Worm (Caenorhabditis elegans) whole organism, early embryonic: ENCODE results near the gene inx-11.

Experiments
- B0310.2 ChIP-seq: sonication (generic microtip); optimal IDR thresholded peaks from 2 replicates; lab custom pipeline; 2016; ENCODE audit warnings: mild to moderate bottlenecking, missing genetic modification characterization, missing compliant biosample characterization
- F13C5.2 ChIP-seq: sonication (generic microtip); optimal IDR thresholded peaks from 2 replicates; lab custom pipeline; 2017; ENCODE audit warnings: mild to moderate bottlenecking, missing genetic modification characterization, inconsistent platforms, missing compliant biosample characterization
- aly-1 ChIP-seq: sonication (generic microtip); optimal IDR thresholded peaks from 2 replicates; lab custom pipeline; 2016; ENCODE audit warnings: missing genetic modification characterization, missing compliant biosample characterization
- ama-1 ChIP-seq: fragments of 150-350 bp; optimal IDR thresholded peaks from 2 replicates; lab custom pipeline; 2014
- ceh-13 ChIP-seq: fragments of 200-800 bp; sonication (Bioruptor generic); optimal IDR thresholded peaks from 2 replicates; lab custom pipeline; 2018; ENCODE audit warnings: mild to moderate bottlenecking, missing genetic modification characterization, missing compliant biosample characterization
- ceh-36 ChIP-seq: sonication (generic microtip); optimal IDR thresholded peaks from 2 replicates; lab custom pipeline; 2016; ENCODE audit warnings: missing genetic modification characterization, inconsistent platforms, missing compliant biosample characterization
- ets-7 ChIP-seq: sonication (generic microtip); optimal IDR thresholded peaks from 2 replicates; lab custom pipeline; 2016; ENCODE audit warnings: missing genotype, missing genetic modification characterization, missing compliant biosample characterization
- flt-1 ChIP-seq: fragments of 200-800 bp; sonication (Bioruptor generic); IDR thresholded peaks from 2 replicates; pipeline ENCODE4 v1.3.6; 2022; ENCODE audit warnings: missing genetic modification characterization, missing compliant biosample characterization
- hmbx-1 ChIP-seq: sonication (generic microtip); optimal IDR thresholded peaks from 2 replicates; lab custom pipeline; 2016; ENCODE audit warnings: mild to moderate bottlenecking, missing genetic modification characterization, missing compliant biosample characterization
- hmg-4 ChIP-seq: fragments of 200-800 bp; sonication (Bioruptor generic); optimal IDR thresholded peaks from 2 replicates; lab custom pipeline; 2018; ENCODE audit warnings: mild to moderate bottlenecking, missing genetic modification characterization, missing compliant biosample characterization
- hnd-1 ChIP-seq: sonication (generic microtip); optimal IDR thresholded peaks from 2 replicates; lab custom pipeline; 2016; ENCODE audit warnings: missing genetic modification characterization, missing compliant biosample characterization
- pes-1 ChIP-seq: fragments of 200-800 bp; sonication (Bioruptor generic); IDR thresholded peaks from 2 replicates; pipeline ENCODE4 v1.3.6; 2022; ENCODE audit warnings: missing genetic modification reagents, missing genetic modification characterization, missing compliant biosample characterization
- scrt-1 ChIP-seq: fragments of 200-800 bp; sonication (Bioruptor generic); IDR thresholded peaks from 2 replicates; pipeline ENCODE4 v1.3.6; 2022; ENCODE audit warnings: missing genetic modification characterization, missing compliant biosample characterization
- sea-1 ChIP-seq: fragments of 200-800 bp; sonication (Bioruptor generic); conservative IDR thresholded peaks from 2 replicates; pipeline ENCODE4 v1.3.6; 2022; ENCODE audit warnings: missing genetic modification characterization, missing compliant biosample characterization
- tbx-11 ChIP-seq: fragments of 200-800 bp; sonication (Bioruptor generic); IDR thresholded peaks from 2 replicates; pipeline ENCODE4 v1.3.6; 2022; ENCODE audit warnings: missing genetic modification characterization, missing compliant biosample characterization
- tbx-37 ChIP-seq: fragments of 200-800 bp; sonication (Bioruptor generic); conservative IDR thresholded peaks from 2 replicates; pipeline ENCODE4 v1.3.6; 2022; ENCODE audit warnings: missing genetic modification reagents, missing genetic modification characterization, missing compliant biosample characterization
- tra-4 ChIP-seq: sonication (generic microtip); optimal IDR thresholded peaks from 2 replicates; lab custom pipeline; 2017; ENCODE audit warnings: missing genetic modification characterization, missing compliant biosample characterization

inx-11 gene

DNA sequence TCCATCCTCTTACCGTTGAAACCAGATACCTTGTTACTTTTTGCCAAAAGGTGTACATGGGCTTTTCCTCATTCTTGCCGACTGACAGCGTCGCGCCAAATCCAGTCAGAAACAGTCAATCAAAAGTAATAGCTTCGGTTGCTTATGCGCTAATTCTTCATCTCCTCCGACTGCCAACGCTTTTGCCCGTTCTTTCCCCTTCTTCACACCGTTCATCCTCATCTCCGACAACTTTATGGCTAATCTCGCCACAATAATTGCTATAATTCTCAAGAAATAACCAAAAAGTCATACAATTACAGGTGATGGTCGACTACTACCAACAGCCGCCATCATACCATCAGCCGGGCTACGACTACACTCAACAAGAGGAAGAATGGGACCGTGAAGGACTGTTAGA, 8.9 kb upstream of the inx-11 start, which contains the start of gene atn-1:
TSS of gene atn-1 (plus strand) at position 301 of the 400 bp plus-strand sequence.
- TF ChIP-seq pes-1 (GFP tag; lab: Robert Waterston, UW), result no peak
- no peak for TF ChIP-seq F13C5.2 (tag; lab: Kevin White, UChicago)
- TF ChIP-seq aly-1 (tag; lab: Kevin White, UChicago), result no peak
- TF ChIP-seq tra-4 (tag; lab: Kevin White, UChicago), result no peak
- TF ChIP-seq flt-1 (GFP tag; lab: Robert Waterston, UW), result no peak
- TF ChIP-seq scrt-1 (GFP tag; lab: Robert Waterston, UW), result no peak
- no peak for TF ChIP-seq hnd-1 (tag; lab: Kevin White, UChicago)
- TF ChIP-seq ets-7 (tag; lab: Kevin White, UChicago), result no peak
- TF ChIP-seq ama-1 (lab: Kevin White, UChicago), result no peak
- TF ChIP-seq tbx-37, result no peak
- no peak for TF ChIP-seq B0310.2
- no peak for TF ChIP-seq hmg-4
- no peak for TF ChIP-seq hmbx-1
- TF ChIP-seq sea-1 (GFP tag; lab: Robert Waterston, UW), result no peak
- TF ChIP-seq tbx-11 (GFP tag; lab: Robert Waterston, UW), result no peak
- no peak for TF ChIP-seq ceh-13 (GFP tag; lab: Kevin White, UChicago)
- no peak for TF ChIP-seq ceh-36

- TF ChIP-seq tra-4 (tag; lab: Kevin White, UChicago), result no peak
- TF ChIP-seq sea-1 (GFP tag; lab: Robert Waterston, UW), result no peak
- TF ChIP-seq ceh-13 (GFP tag; lab: Kevin White, UChicago), result no peak
- no peak for TF ChIP-seq ceh-36
- TF ChIP-seq aly-1 (tag; lab: Kevin White, UChicago), result no peak
Observed at ce11 chrV:12478990-12479389, 8.0 kb upstream of the inx-11 start.

DNA sequence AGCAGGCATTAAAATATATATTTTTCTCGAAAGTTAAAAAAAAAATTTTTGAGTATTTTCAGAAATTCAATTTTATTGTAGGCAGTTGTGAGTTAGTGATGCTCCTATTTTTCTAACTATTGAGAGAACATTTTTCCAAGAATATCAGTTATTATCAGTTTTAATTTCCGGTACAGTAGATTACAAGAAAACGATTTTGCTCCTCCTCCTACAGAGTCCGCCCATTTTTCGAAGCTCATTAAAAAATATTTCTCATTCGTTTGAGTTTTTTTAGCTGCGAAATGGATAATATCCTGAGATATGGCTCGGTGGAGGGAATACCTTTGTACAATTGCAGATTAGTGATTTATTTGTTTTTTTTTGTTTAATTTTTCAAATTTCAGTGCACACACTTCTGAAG, 2.4 kb upstream of the inx-11 start, which contains the start of gene srt-39:
TSS of gene srt-39 (plus strand) at position 301 of the 400 bp plus-strand sequence.
- TF ChIP-seq hnd-1 (tag; lab: Kevin White, UChicago) (no peak), hmg-4 (no peak), ets-7 (tag; lab: Kevin White, UChicago) (no peak), tbx-11 (GFP tag; lab: Robert Waterston, UW) (no peak), F13C5.2 (tag; lab: Kevin White, UChicago) (no peak), ceh-13 (GFP tag; lab: Kevin White, UChicago) (no peak), pes-1 (GFP tag; lab: Robert Waterston, UW) (no peak), tbx-37 (no peak), B0310.2 (no peak)

- no peak for TF ChIP-seq flt-1 (GFP tag; lab: Robert Waterston, UW)
- TF ChIP-seq hmg-4, result no peak
- TF ChIP-seq hmbx-1, result no peak
- no peak for TF ChIP-seq hnd-1 (tag; lab: Kevin White, UChicago)
- TF ChIP-seq tbx-11 (GFP tag; lab: Robert Waterston, UW), result no peak
- no peak for TF ChIP-seq sea-1 (GFP tag; lab: Robert Waterston, UW)
- no peak for TF ChIP-seq ceh-13 (GFP tag; lab: Kevin White, UChicago)
- TF ChIP-seq F13C5.2 (tag; lab: Kevin White, UChicago), result no peak
- TF ChIP-seq scrt-1 (GFP tag; lab: Robert Waterston, UW), result no peak
- no peak for TF ChIP-seq ama-1 (lab: Kevin White, UChicago)
- TF ChIP-seq tbx-37, result no peak
- no peak for TF ChIP-seq ets-7 (tag; lab: Kevin White, UChicago)
- no peak for TF ChIP-seq pes-1 (GFP tag; lab: Robert Waterston, UW)
- no peak for TF ChIP-seq B0310.2
Observed at ce11 chrV:12488002-12488401, 968 bp downstream of the inx-11 start.

DNA sequence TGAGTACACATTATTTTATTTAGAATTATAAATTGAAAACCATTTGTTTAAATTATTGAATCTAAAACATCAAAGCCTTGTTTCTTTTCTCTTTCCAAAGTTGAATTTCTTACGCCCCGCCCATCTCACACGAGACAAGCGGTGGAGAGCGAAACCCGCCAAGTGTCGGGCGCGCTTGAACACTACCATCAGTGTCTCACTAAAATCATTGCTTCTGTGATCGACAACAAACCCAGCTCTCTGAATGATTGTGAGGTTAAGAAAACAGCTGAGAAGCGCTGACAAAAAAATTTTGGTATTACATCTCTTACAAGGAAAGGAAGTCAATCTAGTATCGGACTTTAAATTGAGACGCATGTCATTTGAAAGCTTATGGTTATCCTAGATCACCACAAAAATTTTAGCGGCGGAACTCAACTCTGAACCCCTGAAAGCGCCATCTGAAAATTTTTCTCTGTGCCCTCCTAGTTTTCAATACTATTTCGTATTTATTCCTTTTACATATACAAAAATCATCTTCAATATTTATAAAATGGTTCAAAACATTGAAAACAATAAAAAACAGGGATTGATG, 4.1 kb downstream of the inx-11 start:
- TF ChIP-seq tbx-11 (GFP tag; lab: Robert Waterston, UW) (no peak), scrt-1 (GFP tag; lab: Robert Waterston, UW) (no peak), F13C5.2 (tag; lab: Kevin White, UChicago) (no peak), tbx-37 (0 out of 2 replicates have a peak, but pooled peaks have one; percentile 9), tra-4 (tag; lab: Kevin White, UChicago) (no peak)

- no peak for TF ChIP-seq sea-1 (GFP tag; lab: Robert Waterston, UW)
- TF ChIP-seq ceh-13 (GFP tag; lab: Kevin White, UChicago), result no peak
- TF ChIP-seq flt-1 (GFP tag; lab: Robert Waterston, UW), result no peak
Observed at ce11 chrV:12494522-12494921, 7.5 kb downstream of the inx-11 start, which contains the start of gene mrps-11. Gene mrps-11, minus strand, starts transcription at chrV:12494622.

DNA sequence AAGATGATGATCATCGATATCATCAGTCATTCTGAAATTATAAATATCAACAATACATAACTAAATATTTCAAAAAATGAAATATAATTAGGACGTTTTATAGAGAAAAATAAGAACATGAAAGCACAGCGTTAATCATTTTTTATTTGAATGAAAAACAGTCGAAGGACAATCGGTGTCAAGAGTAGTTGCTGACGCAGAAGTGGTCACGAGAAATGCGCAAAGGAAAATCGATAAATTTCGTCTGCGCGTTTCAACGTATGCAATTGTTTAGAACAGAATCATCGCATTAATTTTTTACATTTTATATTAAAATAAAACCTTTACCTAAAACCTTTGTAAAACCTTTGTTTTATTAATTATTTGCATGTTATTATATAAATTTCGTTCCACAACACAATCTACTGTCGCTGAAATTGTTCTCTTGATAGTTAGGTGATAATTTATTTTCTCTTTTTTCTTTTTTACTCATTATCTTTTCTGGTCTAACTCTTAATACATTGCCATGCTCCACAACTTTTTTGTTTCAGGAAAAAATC, 10.8 kb downstream of the inx-11 start, which contains the start of the genes W04D2.4 and rbm-25:
TSS of gene W04D2.4 (minus strand) at position 31 of the 539 bp plus-strand sequence.
TSS of gene rbm-25 (plus strand) at position 489 of the 539 bp plus-strand sequence.
- TF ChIP-seq B0310.2, result no peak
- TF ChIP-seq F13C5.2 (tag; lab: Kevin White, UChicago), result peak; percentile 53

ce11 chrV:12503494-12503893, 16.5 kb downstream of the inx-11 start, which contains the start of gene T28H10.1:
Gene T28H10.1, plus strand, starts transcription at chrV:12503794.
- no peak for TF ChIP-seq ama-1 (lab: Kevin White, UChicago)
